Worm (Caenorhabditis elegans) whole organism, mixed stage, embryonic: ENCODE results near the gene ZK666.12.

ENCODE experiments used
- flh-1 ChIP-seq: fragments of 200-800 bp; sonication (Bioruptor generic); optimal IDR thresholded peaks from 2 replicates; lab custom pipeline; 2018; ENCODE audit warnings: mild to moderate bottlenecking, missing genetic modification characterization, moderate library complexity, missing compliant biosample characterization
- pha-4 ChIP-seq: fragments of 150-350 bp; optimal IDR thresholded peaks from 2 replicates; lab custom pipeline; 2018; ENCODE audit warnings: missing biosample characterization, missing genetic modification reagents, missing genetic modification characterization
- unc-39 ChIP-seq: fragments of 150-350 bp; optimal IDR thresholded peaks from 2 replicates; lab custom pipeline; 2014; ENCODE audit warnings: missing biosample characterization, missing genetic modification characterization
- ztf-11 ChIP-seq: fragments of 150-350 bp; optimal IDR thresholded peaks from 2 replicates; lab custom pipeline; 2014; ENCODE audit warnings: missing biosample characterization, missing genetic modification characterization

- TF ChIP-seq pha-4 (tag; lab: Kevin White, UChicago) (no peak), ztf-11 (no peak), unc-39 (tag; lab: Kevin White, UChicago) (no peak), flh-1 (no peak)
Measured at ce11 chrII:10476959-10477358, 19.1 kb upstream of the ZK666.12 start, which contains the start of gene ZK666.4.
